Worm (Caenorhabditis elegans): ENCODE results near the gene let-413.

let-413 gene

DNA sequence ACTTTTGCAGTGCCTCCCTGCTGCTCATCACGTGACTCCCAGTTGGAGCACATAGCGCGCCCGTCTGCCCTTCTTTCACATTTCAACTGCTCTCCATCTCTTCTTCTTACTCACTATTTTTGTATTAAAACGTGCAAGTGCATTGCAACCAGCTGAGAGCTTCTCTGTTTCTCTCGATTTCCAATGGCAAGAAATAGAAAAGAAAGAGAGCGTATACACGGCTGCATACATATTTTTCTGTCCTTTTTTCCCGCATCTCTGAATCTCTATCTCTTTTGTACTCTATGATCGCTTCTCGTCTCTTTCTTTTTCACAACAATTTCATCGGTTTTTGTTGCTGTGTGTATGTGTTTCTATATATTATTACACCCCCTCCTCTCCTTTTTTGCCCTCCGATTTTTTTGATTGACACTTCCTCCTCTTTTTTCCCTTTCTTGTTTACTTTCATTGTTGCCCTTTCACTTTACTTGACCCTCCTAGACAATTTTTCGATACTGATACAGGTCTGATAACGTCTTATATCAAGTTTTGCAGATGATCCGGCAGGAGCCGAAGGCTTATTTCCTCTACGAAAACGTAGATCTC is 23.4 kb upstream of the let-413 start, which contains the start of gene Y97E10AR.1 (continued):
- TF ChIP-seq ztf-3 (GFP tag; optimal IDR thresholded peaks at IDR 0.05), result no peak
- TF ChIP-seq nhr-80 (tag; optimal IDR thresholded peaks at IDR 0.05), result peak; percentile 98
- TF ChIP-seq lsl-1 (GFP tag; optimal IDR thresholded peaks at IDR 0.05), result no peak
- TF ChIP-seq F23B12.7 (tag; optimal IDR thresholded peaks at IDR 0.05; ENCODE audit: insufficient read depth), result peak; percentile 42
- TF ChIP-seq Y67H2A.10 (GFP tag; conservative IDR thresholded peaks at IDR 0.05), result no peak
- TF ChIP-seq him-1 (tag; optimal IDR thresholded peaks at IDR 0.05), result no peak
- no peak for TF ChIP-seq hmg-20 (GFP tag; IDR thresholded peaks at IDR 0.05)
- TF ChIP-seq dpl-1 (GFP tag; optimal IDR thresholded peaks at IDR 0.05), result no peak
- TF ChIP-seq tbx-9 (tag; optimal IDR thresholded peaks at IDR 0.05; ENCODE audit: borderline replicate concordance), result no peak
- peak; percentile 29 for TF ChIP-seq madf-10 (tag; optimal IDR thresholded peaks at IDR 0.05)
- 0 out of 2 replicates have a peak, but pooled peaks have one; percentile 30 for TF ChIP-seq madf-3 (GFP tag; IDR thresholded peaks at IDR 0.05)
- no peak for TF ChIP-seq madf-8 (GFP tag; conservative IDR thresholded peaks at IDR 0.05)
- TF ChIP-seq nhr-27 (tag; optimal IDR thresholded peaks at IDR 0.05), result no peak
- peak; percentile 77 for TF ChIP-seq hmg-1.2 (GFP tag; IDR thresholded peaks at IDR 0.05)
- TF ChIP-seq Y95B8A.8 (GFP tag; IDR thresholded peaks at IDR 0.05), result no peak
- TF ChIP-seq Y56A3A.18 (GFP tag; IDR thresholded peaks at IDR 0.05), result 0 out of 2 replicates have a peak, but pooled peaks have one; percentile 68
- no peak; the same call in 1 of the 2 replicates for TF ChIP-seq C06A6.2 (GFP tag; conservative IDR thresholded peaks at IDR 0.05)
- TF ChIP-seq F52B5.7 (tag; optimal IDR thresholded peaks at IDR 0.05), result no peak
- no peak for TF ChIP-seq ztf-28 (GFP tag; IDR thresholded peaks at IDR 0.05)
- no peak for TF ChIP-seq attf-3 (GFP tag; conservative IDR thresholded peaks at IDR 0.05)
- TF ChIP-seq repo-1 (tag; optimal IDR thresholded peaks at IDR 0.05), result no peak
- peak in 1 of 3 experiments; percentile 80 for TF ChIP-seq lin-35 (GFP tag; optimal IDR thresholded peaks at IDR 0.05)
- TF ChIP-seq bed-2 (GFP tag; IDR thresholded peaks at IDR 0.05), result no peak
- TF ChIP-seq chd-7 (tag; optimal IDR thresholded peaks at IDR 0.05), result no peak
- TF ChIP-seq athp-1 (tag; optimal IDR thresholded peaks at IDR 0.05), result no peak
- TF ChIP-seq gei-17 (GFP tag; optimal IDR thresholded peaks at IDR 0.05), result no peak
- peak; percentile 85 for TF ChIP-seq atf-7 (tag; optimal IDR thresholded peaks at IDR 0.05)
- peak; percentile 49 for TF ChIP-seq ztf-18 (tag; optimal IDR thresholded peaks at IDR 0.05)
- no peak for TF ChIP-seq die-1 (tag; optimal IDR thresholded peaks at IDR 0.05)
- TF ChIP-seq F57C9.4 (tag; optimal IDR thresholded peaks at IDR 0.05), result no peak
- no peak for TF ChIP-seq F33H1.4 (GFP tag; IDR thresholded peaks at IDR 0.05)
- peak; percentile 85 for TF ChIP-seq attf-5 (GFP tag; optimal IDR thresholded peaks at IDR 0.05)
- no peak for TF ChIP-seq Y53F4B.3 (GFP tag; IDR thresholded peaks at IDR 0.05)
- no peak for TF ChIP-seq C17E4.6 (GFP tag; IDR thresholded peaks at IDR 0.05)
- TF ChIP-seq B0336.3 (GFP tag; IDR thresholded peaks at IDR 0.05), result no peak; the same call in 1 of the 2 replicates
- TF ChIP-seq nfya-2 (GFP tag; IDR thresholded peaks at IDR 0.05), result no peak
- peak; percentile 78 for TF ChIP-seq unc-62 (GFP tag; optimal IDR thresholded peaks at IDR 0.05)

DNA sequence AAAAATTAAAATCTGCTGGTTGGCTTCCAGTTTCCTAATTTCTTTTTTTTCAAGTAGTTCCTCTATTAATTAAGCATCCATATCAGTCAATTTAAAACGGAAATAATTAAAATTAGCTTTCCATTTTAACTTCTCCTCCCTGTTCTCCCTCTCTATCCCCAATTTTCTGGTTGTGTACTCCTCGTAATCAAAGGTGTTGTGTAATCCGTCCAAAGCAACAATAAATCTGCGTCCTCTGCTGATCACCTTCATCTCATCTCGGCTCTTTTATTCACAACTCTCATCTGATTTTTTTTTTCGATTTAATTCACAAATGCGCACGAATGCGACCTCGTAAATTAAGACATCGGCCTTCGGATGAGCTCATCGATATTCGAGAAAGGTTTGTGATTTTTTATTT is 18.3 kb upstream of the let-413 start, which contains the start of gene Y97E10AR.2:
TSS of gene Y97E10AR.2 (plus strand) at position 301 of the 400 bp plus-strand sequence.
- no peak for TF ChIP-seq F10E7.11 (tag; optimal IDR thresholded peaks at IDR 0.05)
- no peak for TF ChIP-seq mxl-1 (tag; optimal IDR thresholded peaks at IDR 0.05)
- TF ChIP-seq ztf-6 (GFP tag; IDR thresholded peaks at IDR 0.05), result no peak
- no peak for TF ChIP-seq ceh-79 (tag; optimal IDR thresholded peaks at IDR 0.05)
- no peak for TF ChIP-seq chd-7 (tag; optimal IDR thresholded peaks at IDR 0.05)
- TF ChIP-seq mel-28 (tag; optimal IDR thresholded peaks at IDR 0.05; ENCODE audit: borderline replicate concordance), result no peak
- no peak for TF ChIP-seq F55B11.4 (tag; optimal IDR thresholded peaks at IDR 0.05; ENCODE audit: borderline replicate concordance, insufficient read depth)
- TF ChIP-seq dox-1 (GFP tag; IDR thresholded peaks at IDR 0.05), result no peak
- TF ChIP-seq nfya-1 (tag; optimal IDR thresholded peaks at IDR 0.05; ENCODE audit: borderline replicate concordance, insufficient read depth), result no peak
